Worm (Caenorhabditis elegans) whole organism, midembryonic: ENCODE measurements around the gene ZK856.11.

Experiments
- T22C8.4 ChIP-seq: fragments of 200-800 bp; sonication (Bioruptor generic); IDR thresholded peaks from 2 replicates; pipeline ENCODE4 v1.3.6; 2022; ENCODE audit warnings: missing genetic modification characterization, missing compliant biosample characterization
- cog-1 ChIP-seq: sonication (generic microtip); optimal IDR thresholded peaks from 2 replicates; lab custom pipeline; 2016; ENCODE audit warnings: missing genetic modification characterization, missing compliant biosample characterization
- flt-1 ChIP-seq: fragments of 200-800 bp; sonication (Bioruptor generic); IDR thresholded peaks from 2 replicates; pipeline ENCODE4 v1.3.6; 2022; ENCODE audit warnings: missing genetic modification characterization, missing compliant biosample characterization
- ref-1 ChIP-seq: fragments of 200-800 bp; sonication (Bioruptor generic); conservative IDR thresholded peaks from 2 replicates; pipeline ENCODE4 v1.3.6; 2022; ENCODE audit warnings: missing genetic modification reagents, missing genetic modification characterization, missing compliant biosample characterization
- tab-1 ChIP-seq: fragments of 200-800 bp; sonication (Bioruptor generic); IDR thresholded peaks from 2 replicates; pipeline ENCODE4 v1.3.6; 2022; ENCODE audit warnings: missing genetic modification characterization, missing compliant biosample characterization
- ztf-23 ChIP-seq: fragments of 200-800 bp; sonication (Bioruptor generic); IDR thresholded peaks from 2 replicates; pipeline ENCODE4 v1.3.6; 2022; ENCODE audit warnings: missing genetic modification reagents, missing genetic modification characterization, missing compliant biosample characterization
- ztf-29 ChIP-seq: fragments of 200-800 bp; sonication (Bioruptor generic); IDR thresholded peaks from 2 replicates; pipeline ENCODE4 v1.3.6; 2022; ENCODE audit warnings: missing genetic modification reagents, missing genetic modification characterization, missing compliant biosample characterization

ce11 chrV:10206502-10206901, 1.8 kb upstream of the ZK856.11 start, which contains the start of gene rpc-25:
- TF ChIP-seq T22C8.4 (GFP tag; lab: Robert Waterston, UW) (no peak), ztf-23 (no peak), cog-1 (no peak), tab-1 (GFP tag; lab: Robert Waterston, UW) (no peak), flt-1 (GFP tag; lab: Robert Waterston, UW) (no peak), ref-1 (GFP tag; lab: Robert Waterston, UW) (no peak), ztf-29 (GFP tag; lab: Robert Waterston, UW) (no peak)
